Worm (Caenorhabditis elegans): ENCODE results near the gene clec-6.

The clec-6 gene

DNA sequence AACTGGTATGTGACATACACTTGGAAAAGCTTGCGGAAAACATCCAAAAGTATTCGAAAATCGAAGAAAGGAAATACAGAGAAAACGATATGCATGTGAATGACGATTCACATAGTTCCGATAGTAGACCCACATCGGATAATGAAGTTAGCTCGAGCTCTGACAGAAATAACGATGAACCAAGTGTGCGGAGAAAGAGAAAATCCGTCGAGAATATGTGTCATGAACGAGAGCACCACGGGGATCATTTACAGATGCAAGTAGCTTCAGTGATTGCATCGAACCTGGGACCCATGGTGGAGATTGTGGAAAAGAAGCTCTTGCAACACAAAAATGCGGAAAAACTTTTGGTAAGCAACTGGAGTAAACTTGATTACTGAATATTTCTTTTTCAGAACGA lies 30.3 kb downstream of the clec-6 start:
- TF ChIP-seq ZK185.1 (tag; optimal IDR thresholded peaks at IDR 0.05; ENCODE audit: poor library complexity, severe bottlenecking): no peak
- TF ChIP-seq ztf-22 (GFP tag; optimal IDR thresholded peaks at IDR 0.05): no peak
- TF ChIP-seq rec-8 (tag; optimal IDR thresholded peaks at IDR 0.05): no peak
- TF ChIP-seq ceh-58 (GFP tag; IDR thresholded peaks at IDR 0.05): no peak
- no peak for TF ChIP-seq madf-10 (tag; optimal IDR thresholded peaks at IDR 0.05)
- no peak for TF ChIP-seq nfyb-1 (GFP tag; IDR thresholded peaks at IDR 0.05)
- TF ChIP-seq B0261.1 (tag; optimal IDR thresholded peaks at IDR 0.05): no peak
- TF ChIP-seq lsl-1 (GFP tag; optimal IDR thresholded peaks at IDR 0.05): no peak
- no peak for TF ChIP-seq Y53F4B.3 (GFP tag; IDR thresholded peaks at IDR 0.05)
- no peak for TF ChIP-seq B0336.3 (GFP tag; IDR thresholded peaks at IDR 0.05)
- TF ChIP-seq snpc-1.3 (tag; optimal IDR thresholded peaks at IDR 0.05; ENCODE audit: insufficient read depth): no peak
- no peak for TF ChIP-seq ama-1 (optimal IDR thresholded peaks at IDR 0.05)
- TF ChIP-seq ama-1 (GFP tag; optimal IDR thresholded peaks at IDR 0.05): no peak
- no peak for TF ChIP-seq gei-17 (GFP tag; optimal IDR thresholded peaks at IDR 0.05)
- TF ChIP-seq Y95B8A.8 (GFP tag; IDR thresholded peaks at IDR 0.05): no peak
- no peak for TF ChIP-seq tbp1 (GFP tag; optimal IDR thresholded peaks at IDR 0.05)
- TF ChIP-seq bed-1 (GFP tag; IDR thresholded peaks at IDR 0.05): no peak
- TF ChIP-seq chd-7 (tag; optimal IDR thresholded peaks at IDR 0.05): no peak
- no peak for TF ChIP-seq nfya-2 (GFP tag; IDR thresholded peaks at IDR 0.05)

DNA sequence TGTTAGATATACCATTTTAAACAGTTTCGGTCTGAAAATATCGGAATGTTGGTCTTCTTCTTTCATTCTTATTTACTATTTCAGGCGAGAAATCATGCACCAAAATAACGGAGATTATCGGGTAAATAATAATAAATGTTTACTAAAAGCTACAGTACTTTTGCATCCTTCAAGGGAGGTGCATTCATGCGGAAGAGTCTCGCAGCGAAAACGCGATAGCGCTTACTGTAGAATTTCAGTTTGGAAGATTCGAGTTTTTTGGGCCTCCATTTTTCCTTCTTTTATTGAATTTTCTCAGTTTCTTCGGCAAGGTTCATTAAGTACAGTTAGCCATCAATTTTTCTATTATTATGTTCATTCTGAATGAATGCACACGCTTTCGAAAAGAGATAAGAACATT lies 31.1 kb downstream of the clec-6 start, which contains the start of gene C35D10.7:
TSS of gene C35D10.7 (plus strand) at position 85 of the 400 bp plus-strand sequence.
- TF ChIP-seq unc-130 (GFP tag; optimal IDR thresholded peaks at IDR 0.05): peak; percentile 25
- no peak for TF ChIP-seq tbx-9 (tag; optimal IDR thresholded peaks at IDR 0.05; ENCODE audit: borderline replicate concordance)
- TF ChIP-seq attf-3 (GFP tag; conservative IDR thresholded peaks at IDR 0.05): no peak
- TF ChIP-seq madf-6 (GFP tag; IDR thresholded peaks at IDR 0.05): peak; percentile 73; the same call in 1 of the 2 replicates
- TF ChIP-seq lsl-1 (GFP tag; optimal IDR thresholded peaks at IDR 0.05): peak; percentile 88
- no peak for TF ChIP-seq ztf-26 (tag; optimal IDR thresholded peaks at IDR 0.05)
- no peak for TF ChIP-seq F52B5.7 (tag; optimal IDR thresholded peaks at IDR 0.05)
- TF ChIP-seq lin-40 (tag; optimal IDR thresholded peaks at IDR 0.05): no peak
- TF ChIP-seq F33H1.4 (GFP tag; IDR thresholded peaks at IDR 0.05): peak; percentile 75
- TF ChIP-seq hsf-1 (GFP tag; IDR thresholded peaks at IDR 0.05): no peak
- TF ChIP-seq xnd-1 (tag; optimal IDR thresholded peaks at IDR 0.05): peak; percentile 14

DNA sequence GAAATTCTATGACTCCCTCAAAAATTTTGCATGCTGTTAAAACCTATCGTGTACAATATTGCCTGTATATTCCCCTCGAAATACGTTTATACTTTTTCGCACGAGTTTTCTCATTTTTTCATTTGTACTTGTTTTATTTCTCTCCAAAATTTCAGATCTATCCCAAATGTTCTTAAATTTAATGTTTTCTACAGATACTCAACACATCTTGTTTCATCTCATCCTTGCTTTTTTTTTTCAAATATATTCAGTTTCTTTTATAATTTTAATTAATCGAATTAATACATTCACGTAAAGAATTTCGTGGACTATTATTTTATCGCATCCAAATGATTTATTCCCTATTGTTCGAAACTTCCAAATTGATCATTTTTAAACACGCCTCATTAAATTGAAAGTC lies 32.3 kb downstream of the clec-6 start, which contains the start of gene C35D10.8:
TSS of gene C35D10.8 (plus strand) at position 301 of the 400 bp plus-strand sequence.
- TF ChIP-seq ztf-3 (GFP tag; optimal IDR thresholded peaks at IDR 0.05): no peak
- no peak for TF ChIP-seq unc-62 (GFP tag; optimal IDR thresholded peaks at IDR 0.05)
- TF ChIP-seq lin-54 (GFP tag; optimal IDR thresholded peaks at IDR 0.05): no peak
- TF ChIP-seq madf-10 (tag; optimal IDR thresholded peaks at IDR 0.05): no peak
- TF ChIP-seq sptf-2 (GFP tag; optimal IDR thresholded peaks at IDR 0.05): no peak
- no peak for TF ChIP-seq nhr-90 (tag; optimal IDR thresholded peaks at IDR 0.05)
- no peak for TF ChIP-seq dox-1 (GFP tag; IDR thresholded peaks at IDR 0.05)
- no peak for TF ChIP-seq efl-1 (GFP tag; optimal IDR thresholded peaks at IDR 0.05)
- no peak for TF ChIP-seq aptf-3 (GFP tag; IDR thresholded peaks at IDR 0.05)
- TF ChIP-seq nhr-80 (tag; optimal IDR thresholded peaks at IDR 0.05): no peak
- no peak for TF ChIP-seq F33H1.4 (GFP tag; IDR thresholded peaks at IDR 0.05)
- TF ChIP-seq tbp1 (GFP tag; optimal IDR thresholded peaks at IDR 0.05): no peak
- no peak for TF ChIP-seq athp-1 (tag; optimal IDR thresholded peaks at IDR 0.05)
- no peak for TF ChIP-seq Y53G8AR.9 (GFP tag; conservative IDR thresholded peaks at IDR 0.05)
- no peak for TF ChIP-seq chd-7 (tag; optimal IDR thresholded peaks at IDR 0.05)
- TF ChIP-seq attf-3 (GFP tag; conservative IDR thresholded peaks at IDR 0.05): no peak
